Fruit fly (Drosophila melanogaster): Measurements from ENCODE around the gene CG12984.

CG12984 gene

dm6 chr3L:21010846-21011607 is 19.6 kb downstream of the CG12984 start (continued):
- peak; percentile 29; the same call in 1 of the 2 replicates for TF ChIP-seq CG32532 (GFP tag; IDR thresholded peaks at IDR 0.05)
- no peak for TF ChIP-seq bowl (GFP tag; IDR thresholded peaks at IDR 0.05)
- TF ChIP-seq Drgx (GFP tag; IDR thresholded peaks at IDR 0.05): 0 out of 2 replicates have a peak, but pooled peaks have one; percentile 23
- TF ChIP-seq lmd (GFP tag; IDR thresholded peaks at IDR 0.05): peak; percentile 33; the same call in 1 of the 2 replicates
- no peak for TF ChIP-seq CG10565 (GFP tag; optimal IDR thresholded peaks at IDR 0.05)
- TF ChIP-seq stwl (tag; optimal IDR thresholded peaks at IDR 0.05): no peak
- no peak for TF ChIP-seq ash1 (GFP tag; optimal IDR thresholded peaks at IDR 0.05)
- peak; percentile 23 for TF ChIP-seq nmo (GFP tag; optimal IDR thresholded peaks at IDR 0.05)
- TF ChIP-seq Bteb2 (GFP tag; optimal IDR thresholded peaks at IDR 0.05): peak; percentile 12
- TF ChIP-seq gt (GFP tag; IDR thresholded peaks at IDR 0.05): no peak
- TF ChIP-seq D19B (GFP tag; optimal IDR thresholded peaks at IDR 0.05): peak; percentile 32
- 0 out of 2 replicates have a peak, but pooled peaks have one; percentile 26 for TF ChIP-seq Ptx1 (GFP tag; IDR thresholded peaks at IDR 0.05)
- 0 out of 3 replicates have a peak, but pooled peaks have one; percentile 29 for TF ChIP-seq CG11695 (GFP tag; IDR thresholded peaks at IDR 0.05)
- TF ChIP-seq onecut (GFP tag; IDR thresholded peaks at IDR 0.05): no peak
- peak; percentile 71 for TF ChIP-seq CG2120 (GFP tag; optimal IDR thresholded peaks at IDR 0.05)
- no peak for TF ChIP-seq eve (GFP tag; optimal IDR thresholded peaks at IDR 0.05)
- no peak for TF ChIP-seq CG14965 (GFP tag; optimal IDR thresholded peaks at IDR 0.05; ENCODE audit: borderline replicate concordance)
- TF ChIP-seq CG18764 (GFP tag; optimal IDR thresholded peaks at IDR 0.05): no peak
- TF ChIP-seq CG17385 (GFP tag; optimal IDR thresholded peaks at IDR 0.05): peak; percentile 73
- TF ChIP-seq CG13424 (tag; optimal IDR thresholded peaks at IDR 0.05): peak; percentile 26
- peak in 1 of 2 experiments; percentile 17 for TF ChIP-seq tll (GFP tag; optimal IDR thresholded peaks at IDR 0.05)
- peak; percentile 33 for TF ChIP-seq PHDP (tag; optimal IDR thresholded peaks at IDR 0.05)
- no peak for TF ChIP-seq MTF-1 (GFP tag; optimal IDR thresholded peaks at IDR 0.05; ENCODE audit: borderline replicate concordance)
- TF ChIP-seq lilli (GFP tag; optimal IDR thresholded peaks at IDR 0.05): peak; percentile 40
- TF ChIP-seq scrt (GFP tag; optimal IDR thresholded peaks at IDR 0.05): peak; percentile 45
- TF ChIP-seq gsb (GFP tag; IDR thresholded peaks at IDR 0.05): peak; percentile 31; the same call in 1 of the 2 replicates
- peak; percentile 22 for TF ChIP-seq CG2712 (tag; optimal IDR thresholded peaks at IDR 0.05)
- TF ChIP-seq oc (tag; optimal IDR thresholded peaks at IDR 0.05): no peak
- peak; percentile 23 for TF ChIP-seq Xbp1 (GFP tag; optimal IDR thresholded peaks at IDR 0.05)
- TF ChIP-seq CG32767 (GFP tag; IDR thresholded peaks at IDR 0.05): peak; percentile 54; the same call in 1 of the 2 replicates
- TF ChIP-seq Deaf1 (tag; optimal IDR thresholded peaks at IDR 0.05): peak; percentile 32
- TF ChIP-seq CG7839 (tag; optimal IDR thresholded peaks at IDR 0.05): peak; percentile 55
- TF ChIP-seq Antp (GFP tag; optimal IDR thresholded peaks at IDR 0.05): no peak
- TF ChIP-seq CG7556 (GFP tag; optimal IDR thresholded peaks at IDR 0.05): no peak
- TF ChIP-seq gem (tag; optimal IDR thresholded peaks at IDR 0.05): peak; percentile 54
- TF ChIP-seq CG2199 (GFP tag; IDR thresholded peaks at IDR 0.05): 0 out of 3 replicates have a peak, but pooled peaks have one; percentile 68
- TF ChIP-seq CG1024 (GFP tag; IDR thresholded peaks at IDR 0.05): no peak
- no peak for TF ChIP-seq zf30C (GFP tag; optimal IDR thresholded peaks at IDR 0.05)
- TF ChIP-seq rib (GFP tag; IDR thresholded peaks at IDR 0.05): peak; percentile 74; the same call in 1 of the 2 replicates
- TF ChIP-seq pho (GFP tag; optimal IDR thresholded peaks at IDR 0.05): peak; percentile 20
- TF ChIP-seq pb (GFP tag; optimal IDR thresholded peaks at IDR 0.05): peak; percentile 16
- no peak for TF ChIP-seq Neu2 (GFP tag; optimal IDR thresholded peaks at IDR 0.05; ENCODE audit: borderline replicate concordance)
- TF ChIP-seq CG14860 (GFP tag; IDR thresholded peaks at IDR 0.05; ENCODE audit: partially characterized antibody): no peak
- TF ChIP-seq chinmo (GFP tag; IDR thresholded peaks at IDR 0.05; ENCODE audit: partially characterized antibody): 0 out of 4 replicates have a peak, but pooled peaks have one; percentile 33
- TF ChIP-seq Nf-YA (GFP tag; IDR thresholded peaks at IDR 0.05): no peak
- no peak for TF ChIP-seq CG10147 (GFP tag; optimal IDR thresholded peaks at IDR 0.05)
- TF ChIP-seq CG17912 (GFP tag; optimal IDR thresholded peaks at IDR 0.05): no peak
